Fruit fly (Drosophila melanogaster): ENCODE data around the gene FoxK.

The FoxK gene

dm6 chr3L:11097982-11098663 is 22.5 kb downstream of the FoxK start, which contains the start of the genes Irbp18 and APP-BP1:
Gene Irbp18, minus strand, starts transcription at chr3L:11098186.
Gene APP-BP1, plus strand, starts transcription at chr3L:11098412.
- TF ChIP-seq Ets96B (tag; optimal IDR thresholded peaks at IDR 0.05) = peak; percentile 90
- TF ChIP-seq CG16779 (tag; optimal IDR thresholded peaks at IDR 0.05) = peak; percentile 88
- TF ChIP-seq Lpt (GFP tag; optimal IDR thresholded peaks at IDR 0.05) = peak; percentile 92
- TF ChIP-seq cyc (GFP tag; optimal IDR thresholded peaks at IDR 0.05) = peak; percentile 96
- peak; percentile 91 for TF ChIP-seq CG3032 (tag; optimal IDR thresholded peaks at IDR 0.05)
- TF ChIP-seq CG6808 (GFP tag; optimal IDR thresholded peaks at IDR 0.05) = peak; percentile 87
- peak; percentile 97 for TF ChIP-seq lz (GFP tag; optimal IDR thresholded peaks at IDR 0.05)
- TF ChIP-seq vri (GFP tag; optimal IDR thresholded peaks at IDR 0.05) = peak; percentile 95
- TF ChIP-seq Eip78C (GFP tag) = peak; percentile 99
- TF ChIP-seq CG8319 (GFP tag; optimal IDR thresholded peaks at IDR 0.05) = peak; percentile 94
- peak; percentile 97 for TF ChIP-seq Hr4 (GFP tag; optimal IDR thresholded peaks at IDR 0.05)
- TF ChIP-seq Blimp-1 (GFP tag; optimal IDR thresholded peaks at IDR 0.05) = peak; percentile 87
- TF ChIP-seq CG11762 (GFP tag; optimal IDR thresholded peaks at IDR 0.05; ENCODE audit: insufficient read depth) = peak; percentile 96
- TF ChIP-seq Met (GFP tag; optimal IDR thresholded peaks at IDR 0.05) = peak; percentile 96
- TF ChIP-seq Hr39 (GFP tag; optimal IDR thresholded peaks at IDR 0.05) = peak; percentile 96
- TF ChIP-seq dsx (GFP tag; optimal IDR thresholded peaks at IDR 0.05; ENCODE audit: poor library complexity, severe bottlenecking) = peak; percentile 87
- TF ChIP-seq CG31627 (GFP tag; optimal IDR thresholded peaks at IDR 0.05) = peak; percentile 97
- TF ChIP-seq CG11294 (GFP tag; IDR thresholded peaks at IDR 0.05) = peak; percentile 77
- peak; percentile 96 for TF ChIP-seq Smox (GFP tag; optimal IDR thresholded peaks at IDR 0.05)
- peak in 1 of 2 experiments; percentile 90 for TF ChIP-seq ss (GFP tag; optimal IDR thresholded peaks at IDR 0.05)
- peak; percentile 79 for TF ChIP-seq CG9139 (GFP tag; optimal IDR thresholded peaks at IDR 0.05)
- peak; percentile 95 for TF ChIP-seq achi (GFP tag; optimal IDR thresholded peaks at IDR 0.05)
- TF ChIP-seq Gug (GFP tag; IDR thresholded peaks at IDR 0.05) = peak; percentile 85
- TF ChIP-seq CG6276 (GFP tag; optimal IDR thresholded peaks at IDR 0.05) = peak; percentile 87
- peak; percentile 97 for TF ChIP-seq Sox102F (GFP tag; optimal IDR thresholded peaks at IDR 0.05)
- TF ChIP-seq OdsH (GFP tag; optimal IDR thresholded peaks at IDR 0.05) = peak; percentile 98
- peak; percentile 88 for TF ChIP-seq CG1621 (tag; optimal IDR thresholded peaks at IDR 0.05)
- peak; percentile 97 for TF ChIP-seq Sox14 (GFP tag; optimal IDR thresholded peaks at IDR 0.05)
- TF ChIP-seq CG6854 (GFP tag; optimal IDR thresholded peaks at IDR 0.05) = peak; percentile 83
- TF ChIP-seq CG3919 (GFP tag; optimal IDR thresholded peaks at IDR 0.05) = peak; percentile 95
- TF ChIP-seq CG7368 (GFP tag; optimal IDR thresholded peaks at IDR 0.05) = peak; percentile 90
- TF ChIP-seq CG8632 (GFP tag; optimal IDR thresholded peaks at IDR 0.05) = peak; percentile 92
- TF ChIP-seq CG11902 (GFP tag; optimal IDR thresholded peaks at IDR 0.05) = peak; percentile 92
- TF ChIP-seq net (GFP tag; optimal IDR thresholded peaks at IDR 0.05) = peak; percentile 95
- TF ChIP-seq salr (GFP tag; optimal IDR thresholded peaks at IDR 0.05) = peak; percentile 87 to 96
- peak; percentile 89 for TF ChIP-seq CG6163 (GFP tag; IDR thresholded peaks at IDR 0.05)
- TF ChIP-seq fkh (GFP tag; optimal IDR thresholded peaks at IDR 0.05) = peak; percentile 84
- TF ChIP-seq spab (GFP tag; optimal IDR thresholded peaks at IDR 0.05) = peak; percentile 82
- TF ChIP-seq CG6792 (GFP tag; optimal IDR thresholded peaks at IDR 0.05) = peak; percentile 93
- peak; percentile 94 for TF ChIP-seq CG10669 (GFP tag; optimal IDR thresholded peaks at IDR 0.05)
- TF ChIP-seq CG4318 (GFP tag; optimal IDR thresholded peaks at IDR 0.05) = peak; percentile 93
- peak; percentile 74 for TF ChIP-seq fd85E (GFP tag; optimal IDR thresholded peaks at IDR 0.05)
- TF ChIP-seq esn (GFP tag; optimal IDR thresholded peaks at IDR 0.05) = peak; percentile 98
- peak; percentile 88 for TF ChIP-seq CG15336 (GFP tag; IDR thresholded peaks at IDR 0.05)
- peak; percentile 92 for TF ChIP-seq fd59A (GFP tag; optimal IDR thresholded peaks at IDR 0.05)
- peak; percentile 98 for TF ChIP-seq svp (GFP tag)
- TF ChIP-seq Hr38 (GFP tag; optimal IDR thresholded peaks at IDR 0.05) = peak; percentile 71
- peak; percentile 90 for TF ChIP-seq CG8119 (GFP tag; IDR thresholded peaks at IDR 0.05)
- TF ChIP-seq CG34406 (GFP tag; optimal IDR thresholded peaks at IDR 0.05) = peak; percentile 95
- peak; percentile 97 for TF ChIP-seq topi (GFP tag; optimal IDR thresholded peaks at IDR 0.05)
